Worm (Caenorhabditis elegans): ENCODE data around the gene T09A5.5.

ce11 chrII:7839703-7840102 lies 13.9 kb downstream of the T09A5.5 start:
- TF ChIP-seq him-1 (tag; optimal IDR thresholded peaks at IDR 0.05): no peak
- no peak for TF ChIP-seq W03F9.2 (tag; optimal IDR thresholded peaks at IDR 0.05)

Measured in whole organism, L4/young adult.